Worm (Caenorhabditis elegans) whole organism, early embryonic: ENCODE data around the gene E02H1.5.

Experiments used
- B0310.2 ChIP-seq: sonication (generic microtip); optimal IDR thresholded peaks from 2 replicates; lab custom pipeline; 2016; ENCODE audit warnings: mild to moderate bottlenecking, missing genetic modification characterization, missing compliant biosample characterization
- F13C5.2 ChIP-seq: sonication (generic microtip); optimal IDR thresholded peaks from 2 replicates; lab custom pipeline; 2017; ENCODE audit warnings: mild to moderate bottlenecking, missing genetic modification characterization, inconsistent platforms, missing compliant biosample characterization
- aly-1 ChIP-seq: sonication (generic microtip); optimal IDR thresholded peaks from 2 replicates; lab custom pipeline; 2016; ENCODE audit warnings: missing genetic modification characterization, missing compliant biosample characterization
- ama-1 ChIP-seq: fragments of 150-350 bp; optimal IDR thresholded peaks from 2 replicates; lab custom pipeline; 2014
- ceh-13 ChIP-seq: fragments of 200-800 bp; sonication (Bioruptor generic); optimal IDR thresholded peaks from 2 replicates; lab custom pipeline; 2018; ENCODE audit warnings: mild to moderate bottlenecking, missing genetic modification characterization, missing compliant biosample characterization
- ceh-36 ChIP-seq: sonication (generic microtip); optimal IDR thresholded peaks from 2 replicates; lab custom pipeline; 2016; ENCODE audit warnings: missing genetic modification characterization, inconsistent platforms, missing compliant biosample characterization
- ets-7 ChIP-seq: sonication (generic microtip); optimal IDR thresholded peaks from 2 replicates; lab custom pipeline; 2016; ENCODE audit warnings: missing genotype, missing genetic modification characterization, missing compliant biosample characterization
- flt-1 ChIP-seq: fragments of 200-800 bp; sonication (Bioruptor generic); IDR thresholded peaks from 2 replicates; pipeline ENCODE4 v1.3.6; 2022; ENCODE audit warnings: missing genetic modification characterization, missing compliant biosample characterization
- hmbx-1 ChIP-seq: sonication (generic microtip); optimal IDR thresholded peaks from 2 replicates; lab custom pipeline; 2016; ENCODE audit warnings: mild to moderate bottlenecking, missing genetic modification characterization, missing compliant biosample characterization
- hmg-4 ChIP-seq: fragments of 200-800 bp; sonication (Bioruptor generic); optimal IDR thresholded peaks from 2 replicates; lab custom pipeline; 2018; ENCODE audit warnings: mild to moderate bottlenecking, missing genetic modification characterization, missing compliant biosample characterization
- hnd-1 ChIP-seq: sonication (generic microtip); optimal IDR thresholded peaks from 2 replicates; lab custom pipeline; 2016; ENCODE audit warnings: missing genetic modification characterization, missing compliant biosample characterization
- pes-1 ChIP-seq: fragments of 200-800 bp; sonication (Bioruptor generic); IDR thresholded peaks from 2 replicates; pipeline ENCODE4 v1.3.6; 2022; ENCODE audit warnings: missing genetic modification reagents, missing genetic modification characterization, missing compliant biosample characterization
- scrt-1 ChIP-seq: fragments of 200-800 bp; sonication (Bioruptor generic); IDR thresholded peaks from 2 replicates; pipeline ENCODE4 v1.3.6; 2022; ENCODE audit warnings: missing genetic modification characterization, missing compliant biosample characterization
- sea-1 ChIP-seq: fragments of 200-800 bp; sonication (Bioruptor generic); conservative IDR thresholded peaks from 2 replicates; pipeline ENCODE4 v1.3.6; 2022; ENCODE audit warnings: missing genetic modification characterization, missing compliant biosample characterization
- tbx-11 ChIP-seq: fragments of 200-800 bp; sonication (Bioruptor generic); IDR thresholded peaks from 2 replicates; pipeline ENCODE4 v1.3.6; 2022; ENCODE audit warnings: missing genetic modification characterization, missing compliant biosample characterization
- tbx-37 ChIP-seq: fragments of 200-800 bp; sonication (Bioruptor generic); conservative IDR thresholded peaks from 2 replicates; pipeline ENCODE4 v1.3.6; 2022; ENCODE audit warnings: missing genetic modification reagents, missing genetic modification characterization, missing compliant biosample characterization
- tra-4 ChIP-seq: sonication (generic microtip); optimal IDR thresholded peaks from 2 replicates; lab custom pipeline; 2017; ENCODE audit warnings: missing genetic modification characterization, missing compliant biosample characterization

E02H1.5 gene

DNA sequence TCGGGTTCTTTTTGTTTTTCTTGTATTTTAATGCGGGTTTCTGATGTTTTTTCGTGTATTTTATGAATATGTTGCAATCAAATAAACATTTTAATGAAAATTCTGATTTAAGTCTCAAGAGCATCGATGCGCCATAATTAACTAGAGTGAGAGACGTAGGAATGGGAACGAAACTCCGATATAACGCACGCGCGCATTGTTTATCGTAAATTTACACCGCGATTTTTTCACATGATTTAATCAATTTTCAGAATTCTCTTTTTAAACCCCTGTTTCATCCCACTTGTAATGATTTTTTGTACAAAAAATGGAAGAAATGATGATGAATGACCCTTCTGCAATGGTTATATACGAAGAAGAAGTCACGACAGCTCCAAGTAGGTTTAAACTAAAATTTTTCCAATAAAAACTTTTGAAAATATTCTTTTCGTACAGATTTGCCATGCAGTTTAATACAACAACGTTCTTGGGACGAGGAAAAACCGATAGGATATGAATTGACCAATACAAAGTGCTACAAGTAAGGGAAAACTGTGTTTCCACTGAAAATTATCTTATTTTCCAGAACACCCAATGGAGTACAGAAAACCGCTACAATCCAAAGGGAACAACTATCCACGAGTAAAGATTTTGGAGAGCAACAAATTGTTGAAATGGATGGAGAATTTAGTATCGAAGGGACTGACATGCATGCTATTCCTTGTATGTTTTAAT lies 37.4 kb upstream of the E02H1.5 start, which contains the start of gene zfp-2:
Gene zfp-2 (plus strand): TSS at position 214 of the 714 bp plus-strand sequence.
- TF ChIP-seq F13C5.2 (tag; lab: Kevin White, UChicago) (peak; percentile 8), sea-1 (GFP tag; lab: Robert Waterston, UW) (no peak)

DNA sequence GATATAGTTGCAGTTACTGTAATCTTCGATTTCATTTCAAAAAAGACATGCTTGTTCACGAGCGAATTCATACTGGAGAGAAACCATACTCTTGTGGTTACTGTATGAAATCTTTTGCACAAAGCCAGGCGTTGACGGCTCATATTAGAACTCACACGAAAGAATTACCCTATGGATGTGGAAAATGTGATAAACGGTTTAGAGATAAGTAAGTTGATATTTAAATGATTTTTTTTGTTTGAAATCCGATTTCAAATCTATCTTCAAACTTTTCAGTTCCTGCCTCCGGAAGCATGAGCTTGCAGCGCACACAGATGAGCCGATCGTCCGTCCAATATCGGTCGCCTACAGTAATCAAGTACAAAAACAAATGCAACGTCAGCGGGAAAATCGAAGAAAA lies 36.1 kb upstream of the E02H1.5 start:
- TF ChIP-seq ceh-13 (GFP tag; lab: Kevin White, UChicago), result no peak
- no peak for TF ChIP-seq sea-1 (GFP tag; lab: Robert Waterston, UW)
- no peak for TF ChIP-seq hmg-4 (GFP tag; lab: Kevin White, UChicago)
- TF ChIP-seq tbx-37 (GFP tag; lab: Robert Waterston, UW), result no peak
- no peak for TF ChIP-seq scrt-1 (GFP tag; lab: Robert Waterston, UW)
- TF ChIP-seq ets-7 (tag; lab: Kevin White, UChicago), result no peak
- TF ChIP-seq B0310.2 (tag; lab: Kevin White, UChicago), result no peak
- TF ChIP-seq tbx-11 (GFP tag; lab: Robert Waterston, UW), result no peak
- no peak for TF ChIP-seq F13C5.2 (tag; lab: Kevin White, UChicago)
- TF ChIP-seq hnd-1 (tag; lab: Kevin White, UChicago), result no peak
- no peak for TF ChIP-seq flt-1
- no peak for TF ChIP-seq pes-1 (GFP tag; lab: Robert Waterston, UW)

DNA sequence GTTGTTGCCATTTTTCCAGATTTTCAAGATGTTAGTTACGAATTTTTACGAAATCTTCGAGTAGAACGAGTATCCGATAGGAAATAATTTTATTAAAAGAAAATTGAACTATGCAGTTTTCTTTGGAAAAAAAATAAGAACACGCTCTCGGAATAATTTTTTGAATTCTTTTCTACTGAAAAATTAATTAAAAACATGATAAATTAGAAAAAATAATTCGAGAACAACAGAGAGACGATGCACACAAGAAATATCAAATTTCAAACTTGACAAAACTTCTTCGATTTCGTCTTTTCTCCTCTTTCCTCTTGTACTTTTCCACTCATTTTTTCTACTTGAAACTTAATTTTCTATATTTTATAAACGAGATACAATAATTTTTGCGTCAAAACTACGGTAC lies 35.1 kb upstream of the E02H1.5 start, which contains the start of gene F35H8.4:
Gene F35H8.4 (minus strand): TSS at position 101 of the 400 bp plus-strand sequence.
- TF ChIP-seq pes-1 (GFP tag; lab: Robert Waterston, UW) (no peak), hmbx-1 (tag; lab: Kevin White, UChicago) (no peak), hmg-4 (GFP tag; lab: Kevin White, UChicago) (no peak), hnd-1 (tag; lab: Kevin White, UChicago) (no peak), ets-7 (tag; lab: Kevin White, UChicago) (no peak), ceh-13 (GFP tag; lab: Kevin White, UChicago) (no peak), F13C5.2 (tag; lab: Kevin White, UChicago) (no peak), ama-1 (lab: Kevin White, UChicago) (no peak)

DNA sequence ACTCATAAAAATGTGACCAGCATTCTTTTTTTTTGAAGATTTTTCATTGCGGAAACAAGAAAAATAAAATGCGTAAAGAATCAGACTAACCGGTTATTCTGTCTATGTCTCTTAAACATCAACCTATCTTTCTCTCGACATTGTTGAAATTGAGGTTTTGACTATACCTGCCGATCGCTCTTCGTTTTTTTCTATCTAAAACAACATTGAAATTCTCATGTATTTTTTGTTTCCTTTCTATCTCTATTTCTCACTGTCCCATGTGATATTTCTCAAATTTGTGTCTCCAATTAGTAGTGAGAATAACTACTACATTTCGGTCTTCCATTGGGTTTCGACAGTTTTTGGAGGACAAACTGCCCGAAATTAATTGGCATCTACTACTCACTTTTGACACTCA lies 34.1 kb upstream of the E02H1.5 start:
- TF ChIP-seq ceh-36 (tag; lab: Kevin White, UChicago) (no peak), tbx-37 (GFP tag; lab: Robert Waterston, UW) (no peak), scrt-1 (GFP tag; lab: Robert Waterston, UW) (no peak), flt-1 (no peak), hnd-1 (tag; lab: Kevin White, UChicago) (no peak), hmg-4 (GFP tag; lab: Kevin White, UChicago) (no peak), hmbx-1 (tag; lab: Kevin White, UChicago) (no peak), tbx-11 (GFP tag; lab: Robert Waterston, UW) (no peak), ets-7 (tag; lab: Kevin White, UChicago) (no peak), B0310.2 (tag; lab: Kevin White, UChicago) (no peak), ceh-13 (GFP tag; lab: Kevin White, UChicago) (no peak), ama-1 (lab: Kevin White, UChicago) (no peak), aly-1 (tag; lab: Kevin White, UChicago) (no peak), pes-1 (GFP tag; lab: Robert Waterston, UW) (no peak), tra-4 (tag; lab: Kevin White, UChicago) (no peak), F13C5.2 (tag; lab: Kevin White, UChicago) (no peak), sea-1 (GFP tag; lab: Robert Waterston, UW) (no peak)

DNA sequence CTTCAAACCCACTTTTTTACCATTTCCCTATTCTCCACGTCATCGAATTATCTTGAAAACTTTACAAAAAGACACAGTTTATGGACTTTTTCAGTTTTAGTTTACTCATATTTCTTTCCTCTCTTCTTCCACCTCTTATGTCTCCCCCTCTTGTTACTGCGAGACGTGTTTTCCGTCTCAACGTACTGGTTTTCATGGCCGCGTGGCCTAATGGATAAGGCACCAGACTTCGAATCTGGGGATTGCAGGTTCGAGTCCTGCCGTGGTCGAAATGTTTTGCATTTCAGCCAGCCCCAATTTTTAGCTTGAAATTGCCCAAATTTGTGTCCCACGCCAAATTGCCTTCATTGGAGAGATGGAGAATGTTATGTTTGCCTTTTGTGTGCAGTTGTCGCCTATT lies 29.0 kb upstream of the E02H1.5 start:
- peak; percentile 95 for TF ChIP-seq tbx-11 (GFP tag; lab: Robert Waterston, UW)
- TF ChIP-seq ets-7 (tag; lab: Kevin White, UChicago), result peak; percentile 84
- TF ChIP-seq pes-1 (GFP tag; lab: Robert Waterston, UW), result peak; percentile 95
- peak; percentile 90 for TF ChIP-seq ceh-13 (GFP tag; lab: Kevin White, UChicago)
- no peak for TF ChIP-seq ama-1 (lab: Kevin White, UChicago)
- peak; percentile 95 for TF ChIP-seq F13C5.2 (tag; lab: Kevin White, UChicago)
- TF ChIP-seq aly-1 (tag; lab: Kevin White, UChicago), result peak; percentile 95
- peak; percentile 91 for TF ChIP-seq B0310.2 (tag; lab: Kevin White, UChicago)
- TF ChIP-seq hmbx-1 (tag; lab: Kevin White, UChicago), result peak; percentile 70
- peak; percentile 95 for TF ChIP-seq flt-1
- TF ChIP-seq tra-4 (tag; lab: Kevin White, UChicago), result peak; percentile 55
- peak; percentile 93 for TF ChIP-seq scrt-1 (GFP tag; lab: Robert Waterston, UW)
- peak; percentile 86 for TF ChIP-seq hmg-4 (GFP tag; lab: Kevin White, UChicago)
- TF ChIP-seq tbx-37 (GFP tag; lab: Robert Waterston, UW), result peak; percentile 92
- TF ChIP-seq hnd-1 (tag; lab: Kevin White, UChicago), result peak; percentile 79
- peak; percentile 94 for TF ChIP-seq ceh-36 (tag; lab: Kevin White, UChicago)
- TF ChIP-seq sea-1 (GFP tag; lab: Robert Waterston, UW), result peak; percentile 92

DNA sequence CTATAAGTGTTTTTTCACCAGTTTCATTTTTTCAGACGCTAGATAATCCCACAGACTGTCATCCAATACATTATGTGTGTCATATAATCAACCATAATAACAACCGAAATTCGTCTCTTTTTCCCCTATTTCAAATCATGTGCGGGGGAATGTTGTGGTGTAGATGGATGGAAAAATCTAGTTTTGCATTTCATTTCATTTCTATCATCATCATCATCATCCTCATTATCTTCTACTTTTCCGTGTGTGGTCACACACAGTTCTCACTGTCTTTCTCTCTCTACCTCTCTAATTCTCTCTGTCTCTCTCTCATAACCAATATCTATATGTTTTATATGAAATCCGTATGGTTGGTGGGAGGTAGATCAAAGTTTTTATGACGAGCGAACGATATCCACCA lies 21.6 kb upstream of the E02H1.5 start:
- TF ChIP-seq scrt-1 (GFP tag; lab: Robert Waterston, UW) (no peak), ceh-13 (GFP tag; lab: Kevin White, UChicago) (no peak), ets-7 (tag; lab: Kevin White, UChicago) (no peak), flt-1 (no peak), tbx-11 (GFP tag; lab: Robert Waterston, UW) (no peak), F13C5.2 (tag; lab: Kevin White, UChicago) (no peak), sea-1 (GFP tag; lab: Robert Waterston, UW) (no peak), tra-4 (tag; lab: Kevin White, UChicago) (no peak), ama-1 (lab: Kevin White, UChicago) (no peak), tbx-37 (GFP tag; lab: Robert Waterston, UW) (no peak), aly-1 (tag; lab: Kevin White, UChicago) (no peak)
